Fruit fly (Drosophila melanogaster) whole organism, wandering third instar larva: Measurements from ENCODE around the gene Atat.
A peak's percentile ranks its signal among the peaks of the same experiment; 100 is the strongest.

Source experiments
- Abd-B ChIP-seq: fragments of >200 bp; optimal IDR thresholded peaks from 2 replicates; lab custom pipeline; 2017; ENCODE audit warnings: missing biosample characterization, missing genetic modification characterization
- CG32264 ChIP-seq: fragments of 200-800 bp; sonication (Bioruptor generic); optimal IDR thresholded peaks from 2 replicates; lab custom pipeline; 2016; ENCODE audit warnings: missing biosample characterization, missing genetic modification characterization
- CG9705 ChIP-seq: fragments of 200-800 bp; sonication (Bioruptor generic); optimal IDR thresholded peaks from 2 replicates; lab custom pipeline; 2018; ENCODE audit warnings: missing biosample characterization, mild to moderate bottlenecking, missing genetic modification characterization
- CrebA ChIP-seq: fragments of 200-800 bp; sonication (Bioruptor generic); optimal IDR thresholded peaks from 2 replicates; lab custom pipeline; 2016; ENCODE audit warnings: missing biosample characterization, mild to moderate bottlenecking, missing genetic modification characterization, borderline replicate concordance
- Dfd ChIP-seq: fragments of >200 bp; optimal IDR thresholded peaks from 2 replicates; lab custom pipeline; 2017; ENCODE audit warnings: missing biosample characterization, missing genetic modification characterization
- Dif ChIP-seq: fragments of 200-275, 200-300 bp; sonication (Bioruptor generic); optimal IDR thresholded peaks from 2 replicates; lab custom pipeline; 2018; ENCODE audit warnings: missing biosample characterization, missing genetic modification characterization; ENCODE audit not compliant: partially characterized antibody
- GATAd ChIP-seq: sonication (Bioruptor generic); optimal IDR thresholded peaks from 2 replicates; lab custom pipeline; 2016; ENCODE audit warnings: missing biosample characterization, missing genetic modification characterization
- Hnf4 ChIP-seq: fragments of 200-800 bp; sonication (Bioruptor generic); optimal IDR thresholded peaks from 2 replicates; lab custom pipeline; 2016; ENCODE audit warnings: missing biosample characterization, mild to moderate bottlenecking, missing genetic modification characterization
- Hr78 ChIP-seq: fragments of >200 bp; optimal IDR thresholded peaks from 2 replicates; lab custom pipeline; 2017; ENCODE audit warnings: missing biosample characterization, missing genetic modification characterization
- Hr83 ChIP-seq: fragments of 200-300 bp; sonication (Bioruptor generic); optimal IDR thresholded peaks from 2 replicates; lab custom pipeline; 2016; ENCODE audit warnings: missing biosample characterization, mild to moderate bottlenecking, missing genetic modification characterization, moderate library complexity; ENCODE audit not compliant: poor library complexity, severe bottlenecking
- Jra ChIP-seq: sonication (Bioruptor generic); optimal IDR thresholded peaks from 2 replicates; lab custom pipeline; 2016; ENCODE audit warnings: missing biosample characterization, missing genetic modification characterization
- Mio ChIP-seq: sonication (Bioruptor generic); optimal IDR thresholded peaks from 2 replicates; lab custom pipeline; 2016; ENCODE audit warnings: missing biosample characterization, missing genetic modification characterization
- Myc ChIP-seq: fragments of >200 bp; optimal IDR thresholded peaks from 2 replicates; lab custom pipeline; 2017
- N ChIP-seq: fragments of >200 bp; optimal IDR thresholded peaks from 2 replicates; lab custom pipeline; 2018; ENCODE audit warnings: missing biosample characterization, missing external identifiers, missing genetic modification characterization
- OdsH ChIP-seq: fragments of 200-800 bp; sonication (Bioruptor generic); optimal IDR thresholded peaks from 2 replicates; lab custom pipeline; 2016; ENCODE audit warnings: missing biosample characterization, mild to moderate bottlenecking, missing genetic modification characterization
- Rel ChIP-seq, 2 experiments: fragments of 200-800 bp; sonication (Bioruptor generic) in 1 of 2; optimal IDR thresholded peaks; 2 replicates in 1 of 2; 3 replicates in 1 of 2; lab custom pipeline; 2016 to 2019; ENCODE audit warnings: mild to moderate bottlenecking in 2 of 2, missing biosample characterization in 2 of 2, missing genetic modification characterization in 2 of 2, moderate library complexity in 1 of 2
- Sp1 ChIP-seq: fragments of 200-800 bp; sonication (Bioruptor generic); optimal IDR thresholded peaks from 3 replicates; lab custom pipeline; 2019; ENCODE audit warnings: missing biosample characterization, mild to moderate bottlenecking, missing genetic modification characterization, moderate library complexity
- br ChIP-seq: fragments of 200-800 bp; sonication (Bioruptor generic); optimal IDR thresholded peaks from 2 replicates; lab custom pipeline; 2016; ENCODE audit warnings: missing biosample characterization, missing genetic modification characterization
- brk ChIP-seq: fragments of 200-800 bp; sonication (Bioruptor generic); optimal IDR thresholded peaks from 2 replicates; lab custom pipeline; 2016; ENCODE audit warnings: missing biosample characterization, mild to moderate bottlenecking, missing genetic modification characterization
- dl ChIP-seq, 2 experiments: fragments of 175-275, 200-275 bp in 1 of 2; fragments of 200-275 bp in 1 of 2; sonication (Bioruptor generic); optimal IDR thresholded peaks; lab custom pipeline; 2018; ENCODE audit warnings: mild to moderate bottlenecking in 2 of 2, missing biosample characterization in 2 of 2, missing genetic modification characterization in 2 of 2, moderate library complexity in 2 of 2; ENCODE audit not compliant: partially characterized antibody in 2 of 2, insufficient read depth in 1 of 2
- dmrt93B ChIP-seq: fragments of 200-800 bp; sonication (Bioruptor generic); optimal IDR thresholded peaks from 2 replicates; lab custom pipeline; 2018; ENCODE audit warnings: missing biosample characterization, mild to moderate bottlenecking, missing genetic modification characterization
- dsf ChIP-seq: sonication (Bioruptor generic); optimal IDR thresholded peaks from 2 replicates; lab custom pipeline; 2016; ENCODE audit warnings: missing biosample characterization, missing genetic modification characterization, borderline replicate concordance
- foxo ChIP-seq, 2 experiments: fragments of 200-800 bp; sonication (Bioruptor generic); optimal IDR thresholded peaks; 2 replicates in 1 of 2; 3 replicates in 1 of 2; lab custom pipeline; 2016 to 2017; ENCODE audit warnings: missing biosample characterization in 2 of 2, missing genetic modification characterization in 2 of 2
- fru ChIP-seq: fragments of 200-800 bp; sonication (Bioruptor generic); optimal IDR thresholded peaks from 3 replicates; lab custom pipeline; 2016; ENCODE audit warnings: missing biosample characterization, mild to moderate bottlenecking, missing genetic modification characterization
- h ChIP-seq: fragments of 200-800 bp; sonication (Bioruptor generic); optimal IDR thresholded peaks from 3 replicates; lab custom pipeline; 2016; ENCODE audit warnings: missing biosample characterization, mild to moderate bottlenecking, missing genetic modification characterization
- jim ChIP-seq: fragments of 175-275, 200-325 bp; sonication (Bioruptor generic); optimal IDR thresholded peaks from 2 replicates; lab custom pipeline; 2016; ENCODE audit warnings: missing biosample characterization, mild to moderate bottlenecking, missing genetic modification characterization
- lola ChIP-seq: fragments of >200 bp; optimal IDR thresholded peaks from 2 replicates; lab custom pipeline; 2017; ENCODE audit warnings: missing biosample characterization, missing genetic modification characterization
- pan ChIP-seq: fragments of >200 bp; optimal IDR thresholded peaks from 2 replicates; lab custom pipeline; 2017
- psq ChIP-seq: fragments of 200-800 bp; sonication (Bioruptor generic); optimal IDR thresholded peaks from 3 replicates; lab custom pipeline; 2017; ENCODE audit warnings: missing biosample characterization, mild to moderate bottlenecking, missing genetic modification characterization, moderate library complexity
- rgr ChIP-seq: fragments of 200-800 bp; sonication (Bioruptor generic); optimal IDR thresholded peaks from 3 replicates; lab custom pipeline; 2016; ENCODE audit warnings: missing biosample characterization, mild to moderate bottlenecking, missing genetic modification characterization
- sage ChIP-seq: fragments of 200-800 bp; sonication (Bioruptor generic); optimal IDR thresholded peaks from 2 replicates; lab custom pipeline; 2016; ENCODE audit warnings: missing biosample characterization, mild to moderate bottlenecking, missing genetic modification characterization
- sv ChIP-seq: fragments of 200-800 bp; sonication (Bioruptor generic); optimal IDR thresholded peaks from 3 replicates; lab custom pipeline; 2016; ENCODE audit warnings: missing biosample characterization, missing genetic modification characterization
- usp ChIP-seq: fragments of >200 bp; optimal IDR thresholded peaks from 2 replicates; lab custom pipeline; 2017; ENCODE audit warnings: missing biosample characterization, missing genetic modification characterization
- woc ChIP-seq: sonication (Bioruptor generic); optimal IDR thresholded peaks from 2 replicates; lab custom pipeline; 2016; ENCODE audit warnings: missing biosample characterization, mild to moderate bottlenecking, missing genetic modification characterization

Gene Atat

dm6 chr3L:9401354-9402156 is 25.0 kb downstream of the Atat start:
- TF ChIP-seq Mio (GFP tag; lab: Kevin White, UChicago), result no peak
- TF ChIP-seq h, result no peak
- peak; percentile 17 for TF ChIP-seq sage (GFP tag; lab: Kevin White, UChicago)
- TF ChIP-seq pan, result no peak
- TF ChIP-seq usp, result no peak
- peak; percentile 92 for TF ChIP-seq Dif (GFP tag; lab: Kevin White, UChicago)
- TF ChIP-seq psq (GFP tag; lab: Kevin White, UChicago), result peak; percentile 57
- TF ChIP-seq foxo (GFP tag; optimal IDR thresholded peaks at IDR 0.05; lab: Kevin White, UChicago), result no peak
- peak; percentile 66 for TF ChIP-seq CrebA (GFP tag; lab: Kevin White, UChicago)
- peak; percentile 16 for TF ChIP-seq Jra (GFP tag; lab: Kevin White, UChicago)
- TF ChIP-seq N (GFP tag; lab: Kevin White, UChicago), result no peak
- peak; percentile 73 for TF ChIP-seq fru (GFP tag; lab: Kevin White, UChicago)
- TF ChIP-seq dl (GFP tag; optimal IDR thresholded peaks at IDR 0.05; lab: Kevin White, UChicago; ENCODE audit: insufficient read depth in 1 of 2, partially characterized antibody in 2 of 2), result peak; percentile 66 to 89

DNA sequence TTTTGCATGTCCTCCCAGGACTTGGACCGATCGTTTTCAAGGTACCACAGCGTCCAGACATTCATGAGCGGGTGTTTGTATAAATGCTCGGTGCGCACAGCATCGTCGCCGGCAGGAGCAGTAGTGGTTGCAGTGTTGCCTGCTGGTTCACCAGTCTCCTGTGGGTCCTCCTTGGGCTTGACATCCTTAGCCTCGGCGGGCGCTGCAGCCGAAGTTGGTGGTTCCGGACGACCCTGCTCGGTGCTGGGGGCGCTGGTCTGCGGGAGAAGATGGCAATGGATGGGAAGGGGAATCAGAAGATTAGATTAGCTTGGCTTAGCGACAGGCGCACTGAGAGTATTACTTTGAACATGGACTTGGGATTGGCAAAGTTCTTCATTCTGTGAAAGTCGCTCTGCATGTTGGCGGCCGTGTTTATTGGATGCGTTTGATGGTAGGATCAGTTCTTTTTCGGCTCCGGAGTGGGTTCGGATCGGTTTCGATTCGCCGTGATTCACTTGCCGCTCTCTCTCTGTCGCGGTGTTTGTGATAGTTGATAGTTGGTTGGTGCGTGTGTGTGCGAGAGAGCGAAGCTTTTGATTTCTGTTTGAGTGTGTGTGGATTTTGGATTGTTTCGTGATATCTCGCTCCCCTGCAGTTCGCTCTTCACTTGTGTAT is 25.7 kb downstream of the Atat start:
- no peak for TF ChIP-seq Dif (GFP tag; lab: Kevin White, UChicago)
- no peak for TF ChIP-seq jim (GFP tag; lab: Kevin White, UChicago)
- no peak for TF ChIP-seq Abd-B (GFP tag; lab: Kevin White, UChicago)
- TF ChIP-seq usp, result no peak
- no peak for TF ChIP-seq Hr83 (GFP tag; lab: Kevin White, UChicago)
- TF ChIP-seq sv, result no peak
- TF ChIP-seq dsf (GFP tag; lab: Kevin White, UChicago), result no peak
- no peak for TF ChIP-seq brk (GFP tag; lab: Kevin White, UChicago)
- no peak for TF ChIP-seq psq (GFP tag; lab: Kevin White, UChicago)
- TF ChIP-seq dmrt93B (GFP tag; lab: Kevin White, UChicago), result no peak
- TF ChIP-seq Sp1 (GFP tag; lab: Kevin White, UChicago), result no peak
- no peak for TF ChIP-seq rgr (GFP tag; lab: Kevin White, UChicago)
- TF ChIP-seq lola (GFP tag; lab: Kevin White, UChicago), result no peak
- no peak for TF ChIP-seq OdsH (GFP tag; lab: Kevin White, UChicago)
- no peak for TF ChIP-seq fru (GFP tag; lab: Kevin White, UChicago)
- no peak for TF ChIP-seq dl (GFP tag; optimal IDR thresholded peaks at IDR 0.05; lab: Kevin White, UChicago; ENCODE audit: insufficient read depth in 1 of 2, partially characterized antibody in 2 of 2)
- no peak for TF ChIP-seq Jra (GFP tag; lab: Kevin White, UChicago)

DNA sequence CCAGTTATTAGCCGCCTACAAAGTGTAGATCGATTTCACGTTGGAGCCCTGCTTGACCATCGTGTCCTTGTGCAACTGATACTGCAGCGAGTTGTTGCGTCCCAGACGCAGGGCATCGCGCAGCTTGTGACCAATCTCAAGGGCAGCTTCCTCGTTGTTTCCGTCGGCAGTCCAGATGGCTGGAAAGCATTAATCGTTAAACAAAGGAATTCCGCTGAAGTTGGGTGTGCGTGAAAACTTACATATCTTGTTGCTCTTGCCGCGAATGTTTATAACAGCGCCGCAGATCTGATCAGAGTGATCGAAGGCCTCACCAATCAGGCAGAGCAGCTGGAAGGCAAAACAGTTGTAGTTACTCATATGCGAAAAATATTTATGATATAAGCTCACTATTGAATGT is 26.7 kb downstream of the Atat start:
- TF ChIP-seq dmrt93B (GFP tag; lab: Kevin White, UChicago) (no peak), Mio (GFP tag; lab: Kevin White, UChicago) (no peak), OdsH (GFP tag; lab: Kevin White, UChicago) (no peak)

- no peak for TF ChIP-seq CG9705 (GFP tag; lab: Kevin White, UChicago)
- TF ChIP-seq br (GFP tag; lab: Kevin White, UChicago), result peak; percentile 15
- TF ChIP-seq dsf (GFP tag; lab: Kevin White, UChicago), result peak; percentile 2
- TF ChIP-seq Sp1 (GFP tag; lab: Kevin White, UChicago), result peak; percentile 50
- no peak for TF ChIP-seq Myc (lab: Kevin White, UChicago)
- TF ChIP-seq usp, result no peak
- peak; percentile 36 for TF ChIP-seq h
- TF ChIP-seq rgr (GFP tag; lab: Kevin White, UChicago), result peak; percentile 40
- TF ChIP-seq brk (GFP tag; lab: Kevin White, UChicago), result peak; percentile 34
- TF ChIP-seq dmrt93B (GFP tag; lab: Kevin White, UChicago), result no peak
- TF ChIP-seq Hr78 (GFP tag; lab: Kevin White, UChicago), result no peak
- TF ChIP-seq pan, result no peak
- no peak for TF ChIP-seq lola (GFP tag; lab: Kevin White, UChicago)
- no peak for TF ChIP-seq Abd-B (GFP tag; lab: Kevin White, UChicago)
- TF ChIP-seq Dfd (GFP tag; lab: Kevin White, UChicago), result no peak
- no peak for TF ChIP-seq GATAd (GFP tag; lab: Kevin White, UChicago)
- TF ChIP-seq woc, result peak; percentile 1
- peak; percentile 33 for TF ChIP-seq fru (GFP tag; lab: Kevin White, UChicago)
- TF ChIP-seq jim (GFP tag; lab: Kevin White, UChicago), result no peak
- TF ChIP-seq Jra (GFP tag; lab: Kevin White, UChicago), result no peak
- TF ChIP-seq CG32264, result peak; percentile 23
- peak; percentile 24 for TF ChIP-seq sv
- TF ChIP-seq Hnf4 (GFP tag; lab: Kevin White, UChicago), result peak; percentile 76
- no peak for TF ChIP-seq dl (GFP tag; optimal IDR thresholded peaks at IDR 0.05; lab: Kevin White, UChicago; ENCODE audit: insufficient read depth in 1 of 2, partially characterized antibody in 2 of 2)
- TF ChIP-seq OdsH (GFP tag; lab: Kevin White, UChicago), result peak; percentile 15
- TF ChIP-seq foxo (GFP tag; optimal IDR thresholded peaks at IDR 0.05; lab: Kevin White, UChicago), result no peak
- TF ChIP-seq Dif (GFP tag; lab: Kevin White, UChicago), result no peak
- TF ChIP-seq Rel (GFP tag; optimal IDR thresholded peaks at IDR 0.05; lab: Kevin White, UChicago), result no peak
- peak; percentile 23 for TF ChIP-seq Rel (tag; optimal IDR thresholded peaks at IDR 0.05; lab: Kevin White, UChicago)
- peak; percentile 15 for TF ChIP-seq psq (GFP tag; lab: Kevin White, UChicago)
- TF ChIP-seq N (GFP tag; lab: Kevin White, UChicago), result no peak
Observed at dm6 chr3L:9399013-9399750, 27.4 kb downstream of the Atat start, which contains the start of gene CG4080. Gene CG4080, minus strand, starts transcription at chr3L:9399227.
